Worm (Caenorhabditis elegans) whole organism, L3 larva: ENCODE results near the gene F47B8.18.

Experiments used
- R02D3.7 ChIP-seq: fragments of 150-350 bp; optimal IDR thresholded peaks from 2 replicates; lab custom pipeline; 2014; ENCODE audit warnings: missing biosample characterization, missing genetic modification characterization
- ZK546.5 ChIP-seq: sonication (generic microtip); optimal IDR thresholded peaks from 2 replicates; lab custom pipeline; 2017; ENCODE audit warnings: missing biosample characterization, missing genetic modification characterization
- aly-2 ChIP-seq: fragments of 150-350 bp; optimal IDR thresholded peaks from 2 replicates; lab custom pipeline; 2014; ENCODE audit warnings: missing biosample characterization, missing genetic modification characterization
- ama-1 ChIP-seq: fragments of 150-350 bp; optimal IDR thresholded peaks from 2 replicates; lab custom pipeline; 2018
- ceh-16 ChIP-seq: sonication (generic microtip); optimal IDR thresholded peaks from 2 replicates; lab custom pipeline; 2017; ENCODE audit warnings: missing biosample characterization, missing genetic modification characterization
- ceh-28 ChIP-seq: fragments of 150-350 bp; optimal IDR thresholded peaks from 2 replicates; lab custom pipeline; 2014; ENCODE audit warnings: missing biosample characterization, missing genetic modification reagents, missing genetic modification characterization
- ceh-82 ChIP-seq: fragments of 150-350 bp; optimal IDR thresholded peaks from 2 replicates; lab custom pipeline; 2014; ENCODE audit warnings: missing biosample characterization, missing genetic modification characterization
- ceh-9 ChIP-seq: sonication (generic microtip); optimal IDR thresholded peaks from 2 replicates; lab custom pipeline; 2018; ENCODE audit warnings: missing biosample characterization, missing genetic modification characterization
- daf-12 ChIP-seq: fragments of 150-350 bp; optimal IDR thresholded peaks from 2 replicates; lab custom pipeline; 2014; ENCODE audit warnings: missing biosample characterization, missing genetic modification reagents, missing genetic modification characterization
- egl-5 ChIP-seq: fragments of 150-350 bp; optimal IDR thresholded peaks from 2 replicates; lab custom pipeline; 2017; ENCODE audit warnings: missing biosample characterization, missing genetic modification reagents, missing genetic modification characterization, inconsistent platforms
- elt-1 ChIP-seq: fragments of 150-350 bp; optimal IDR thresholded peaks from 2 replicates; lab custom pipeline; 2014; ENCODE audit warnings: missing biosample characterization, missing genetic modification characterization
- elt-3 ChIP-seq, 3 experiments: fragments of 150-350 bp in 1 of 3; sonication (generic microtip) in 2 of 3; optimal IDR thresholded peaks; 2 replicates in 2 of 3; 4 replicates in 1 of 3; lab custom pipeline; 2014 to 2017; ENCODE audit warnings: missing biosample characterization in 3 of 3, missing genetic modification characterization in 3 of 3
- eor-1 ChIP-seq, 2 experiments: fragments of 150-350 bp; optimal IDR thresholded peaks; 2 replicates each; lab custom pipeline; 2014 to 2018; ENCODE audit warnings: missing biosample characterization in 2 of 2, missing genetic modification characterization in 2 of 2
- fkh-10 ChIP-seq: sonication (generic microtip); optimal IDR thresholded peaks from 2 replicates; lab custom pipeline; 2017; ENCODE audit warnings: missing biosample characterization, missing genetic modification reagents, missing genetic modification characterization
- fkh-2 ChIP-seq: fragments of 150-350 bp; optimal IDR thresholded peaks from 2 replicates; lab custom pipeline; 2014; ENCODE audit warnings: missing biosample characterization, missing genetic modification reagents, missing genetic modification characterization
- fos-1 ChIP-seq: fragments of 150-350 bp; optimal IDR thresholded peaks from 2 replicates; lab custom pipeline; 2014; ENCODE audit warnings: missing biosample characterization, missing genetic modification characterization
- hmg-11 ChIP-seq: sonication (generic microtip); optimal IDR thresholded peaks from 2 replicates; lab custom pipeline; 2016; ENCODE audit warnings: missing genetic modification characterization, missing compliant biosample characterization
- lin-39 ChIP-seq: fragments of 150-350 bp; optimal IDR thresholded peaks from 2 replicates; lab custom pipeline; 2018; ENCODE audit warnings: missing biosample characterization, missing genetic modification reagents, missing genetic modification characterization
- lsy-12 ChIP-seq: sonication (generic microtip); optimal IDR thresholded peaks from 2 replicates; lab custom pipeline; 2016; ENCODE audit warnings: mild to moderate bottlenecking, missing genetic modification characterization, missing compliant biosample characterization
- mml-1 ChIP-seq: fragments of 150-350 bp; sonication (generic microtip); optimal IDR thresholded peaks from 3 replicates; lab custom pipeline; 2014; ENCODE audit warnings: missing biosample characterization, missing genetic modification characterization
- nfya-1 ChIP-seq: sonication (generic microtip); optimal IDR thresholded peaks from 2 replicates; lab custom pipeline; 2017; ENCODE audit warnings: missing genetic modification characterization, mild to moderate bottlenecking, missing compliant biosample characterization, antibody characterized with exemption, moderate library complexity; ENCODE audit not compliant: insufficient read depth
- nhr-11 ChIP-seq: fragments of 150-350 bp; optimal IDR thresholded peaks from 2 replicates; lab custom pipeline; 2014; ENCODE audit warnings: missing biosample characterization, missing genetic modification characterization
- nhr-12 ChIP-seq: fragments of 150-350 bp; optimal IDR thresholded peaks from 2 replicates; lab custom pipeline; 2014; ENCODE audit warnings: missing biosample characterization, missing genetic modification characterization
- nhr-23 ChIP-seq: fragments of 150-350 bp; optimal IDR thresholded peaks from 2 replicates; lab custom pipeline; 2014; ENCODE audit warnings: missing biosample characterization, missing genetic modification reagents, missing genetic modification characterization
- nhr-25 ChIP-seq: sonication (generic microtip); optimal IDR thresholded peaks from 2 replicates; lab custom pipeline; 2017; ENCODE audit warnings: missing biosample characterization, missing genetic modification characterization
- nhr-28 ChIP-seq: fragments of 150-350 bp; optimal IDR thresholded peaks from 2 replicates; lab custom pipeline; 2014; ENCODE audit warnings: missing biosample characterization, missing genetic modification characterization
- nhr-43 ChIP-seq: sonication (generic microtip); optimal IDR thresholded peaks from 2 replicates; lab custom pipeline; 2016; ENCODE audit warnings: mild to moderate bottlenecking, missing genetic modification characterization, missing compliant biosample characterization; ENCODE audit not compliant: poor library complexity, severe bottlenecking
- nhr-67 ChIP-seq: fragments of 150-350 bp; optimal IDR thresholded peaks from 2 replicates; lab custom pipeline; 2014; ENCODE audit warnings: missing biosample characterization, missing genetic modification characterization
- nhr-77 ChIP-seq: fragments of 150-350 bp; optimal IDR thresholded peaks from 2 replicates; lab custom pipeline; 2014; ENCODE audit warnings: missing biosample characterization, missing genetic modification characterization
- pha-4 ChIP-seq: fragments of 150-350 bp; optimal IDR thresholded peaks from 2 replicates; lab custom pipeline; 2014; ENCODE audit warnings: missing biosample characterization, missing genetic modification reagents, missing genetic modification characterization
- pqm-1 ChIP-seq: fragments of 150-350 bp; optimal IDR thresholded peaks from 2 replicates; lab custom pipeline; 2017; ENCODE audit warnings: missing biosample characterization, missing genetic modification characterization, inconsistent platforms
- sea-2 ChIP-seq: fragments of 150-350 bp; sonication (generic microtip); optimal IDR thresholded peaks from 4 replicates; lab custom pipeline; 2014; ENCODE audit warnings: missing biosample characterization, missing genetic modification reagents, missing genetic modification characterization
- snpc-4 ChIP-seq: fragments of 150-350 bp; optimal IDR thresholded peaks from 2 replicates; lab custom pipeline; 2014; ENCODE audit warnings: missing biosample characterization, missing genetic modification characterization
- tbx-2 ChIP-seq: sonication (generic microtip); optimal IDR thresholded peaks from 2 replicates; lab custom pipeline; 2016; ENCODE audit warnings: mild to moderate bottlenecking, missing genetic modification characterization, missing compliant biosample characterization
- unc-39 ChIP-seq: sonication (generic microtip); optimal IDR thresholded peaks from 4 replicates; lab custom pipeline; 2017; ENCODE audit warnings: missing biosample characterization, missing genetic modification characterization
- ztf-11 ChIP-seq: fragments of 150-350 bp; optimal IDR thresholded peaks from 2 replicates; lab custom pipeline; 2014; ENCODE audit warnings: missing biosample characterization, missing genetic modification characterization
- ztf-4 ChIP-seq: fragments of 150-350 bp; optimal IDR thresholded peaks from 2 replicates; lab custom pipeline; 2014; ENCODE audit warnings: missing biosample characterization, missing genetic modification characterization

F47B8.18 gene

DNA sequence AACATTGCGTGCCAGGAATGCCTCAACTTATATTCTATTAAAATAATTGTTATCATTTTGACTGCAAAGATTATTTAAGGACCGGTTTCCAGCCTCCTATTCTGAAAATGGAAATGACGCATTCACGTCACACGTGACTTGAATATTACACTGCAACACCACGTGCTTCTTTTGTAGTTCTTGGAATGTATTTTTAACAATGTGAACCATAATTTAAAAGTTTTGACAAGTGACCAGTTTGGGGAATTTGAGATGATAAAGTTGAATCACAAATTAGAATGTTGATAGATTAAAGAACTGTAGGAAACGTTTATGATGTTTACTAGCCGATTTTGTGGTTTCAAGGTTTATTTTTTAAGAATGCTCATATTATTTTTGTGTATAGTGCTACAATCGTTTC, 16.4 kb upstream of the F47B8.18 start, which contains the start of gene F47B8.10:
Gene F47B8.10 (plus strand): TSS at position 301 of the 400 bp plus-strand sequence.
- TF ChIP-seq lsy-12 (tag; lab: Kevin White, UChicago) (no peak), elt-1 (no peak), snpc-4 (tag; lab: Kevin White, UChicago) (no peak), nfya-1 (tag; lab: Kevin White, UChicago) (no peak), R02D3.7 (tag; lab: Kevin White, UChicago) (no peak), tbx-2 (tag; lab: Kevin White, UChicago) (no peak), ceh-82 (tag; lab: Kevin White, UChicago) (no peak), nhr-12 (no peak), ceh-9 (tag; lab: Kevin White, UChicago) (no peak), fkh-2 (tag; lab: Kevin White, UChicago) (no peak), ceh-16 (tag; lab: Kevin White, UChicago) (no peak), nhr-43 (no peak), eor-1 (tag; optimal IDR thresholded peaks at IDR 0.05; lab: Kevin White, UChicago) (no peak), mml-1 (tag; lab: Kevin White, UChicago) (no peak), hmg-11 (tag; lab: Kevin White, UChicago) (no peak), sea-2 (no peak), ZK546.5 (tag; lab: Kevin White, UChicago) (no peak)

DNA sequence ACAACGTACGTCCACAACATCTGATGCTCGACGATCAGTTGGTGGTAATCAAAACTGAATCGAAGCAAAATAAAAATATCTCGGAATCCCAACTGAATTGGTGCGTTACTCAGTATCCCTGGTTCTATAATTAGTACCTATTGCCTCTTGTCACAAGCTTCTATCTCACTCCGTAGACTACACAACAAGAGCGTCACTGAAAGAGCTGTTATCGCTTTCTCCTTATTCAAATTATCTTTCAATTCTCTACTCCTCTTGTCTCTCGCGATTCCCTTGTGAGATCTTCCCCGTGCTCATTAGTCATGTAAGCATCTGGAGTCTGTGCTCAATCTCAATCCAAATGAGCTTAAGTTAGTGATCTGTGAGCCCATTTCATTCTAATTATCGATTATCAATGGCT, 11.4 kb upstream of the F47B8.18 start, which contains the start of gene srm-6:
Gene srm-6 (plus strand): TSS at position 301 of the 400 bp plus-strand sequence.
- TF ChIP-seq fkh-2 (tag; lab: Kevin White, UChicago) (no peak), nhr-25 (no peak), pha-4 (tag; lab: Kevin White, UChicago) (no peak), ztf-4 (tag; lab: Kevin White, UChicago) (no peak), ceh-82 (tag; lab: Kevin White, UChicago) (no peak), fos-1 (no peak), pqm-1 (tag; lab: Kevin White, UChicago) (no peak), fkh-10 (no peak)

DNA sequence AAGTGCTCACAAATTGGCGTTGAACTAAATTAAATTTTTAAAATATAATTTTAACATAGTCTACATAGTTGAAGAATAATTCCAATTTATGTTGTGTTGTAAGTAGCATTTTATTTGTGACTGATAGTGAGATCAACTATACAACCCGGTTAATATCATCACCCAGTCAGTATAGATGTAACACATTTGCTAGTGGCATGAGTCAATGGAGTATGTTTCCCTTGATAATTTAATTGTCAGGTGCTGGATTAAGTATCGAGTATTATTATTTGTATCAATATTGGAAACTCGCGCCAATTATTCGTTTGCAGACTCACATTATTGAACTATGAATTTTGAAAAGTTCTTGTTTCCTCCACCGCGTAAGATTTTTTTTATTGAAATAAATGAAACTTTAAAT, 9.6 kb upstream of the F47B8.18 start, which contains the start of gene srm-5:
Gene srm-5 (plus strand): TSS at position 301 of the 400 bp plus-strand sequence.
- no peak for TF ChIP-seq nhr-28 (tag; lab: Kevin White, UChicago)
- TF ChIP-seq, all 47 proteins: peak for 0

DNA sequence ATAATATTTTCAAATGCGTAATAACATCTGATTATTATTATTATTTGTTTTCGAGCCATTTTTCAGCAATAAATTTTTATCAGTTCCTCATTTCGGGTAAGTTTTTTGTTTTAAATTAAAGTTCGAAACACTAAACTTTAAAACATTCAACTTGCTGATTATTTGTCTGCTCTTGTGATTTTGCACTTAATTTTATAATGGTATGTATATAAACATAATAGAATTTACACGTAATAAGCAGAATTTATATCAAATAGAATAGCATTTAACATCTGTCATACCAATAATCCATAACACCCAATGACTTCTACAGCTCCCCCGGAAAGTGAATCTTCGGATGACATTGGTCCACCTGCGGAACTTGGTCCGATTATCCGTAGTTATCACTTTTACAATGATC, 7.9 kb upstream of the F47B8.18 start, which contains the start of gene srm-4:
Gene srm-4 (plus strand): TSS at position 301 of the 400 bp plus-strand sequence.
- TF ChIP-seq elt-3 (tag; optimal IDR thresholded peaks at IDR 0.05; lab: Kevin White, UChicago) = no peak
- no peak for TF ChIP-seq unc-39 (tag; lab: Kevin White, UChicago)
- TF ChIP-seq daf-12 (tag; lab: Kevin White, UChicago) = no peak
- no peak for TF ChIP-seq ceh-28
- TF ChIP-seq nhr-23 (tag; lab: Kevin White, UChicago) = no peak
- no peak for TF ChIP-seq lin-39 (tag; lab: Kevin White, UChicago)
- TF ChIP-seq mml-1 (tag; lab: Kevin White, UChicago) = no peak

DNA sequence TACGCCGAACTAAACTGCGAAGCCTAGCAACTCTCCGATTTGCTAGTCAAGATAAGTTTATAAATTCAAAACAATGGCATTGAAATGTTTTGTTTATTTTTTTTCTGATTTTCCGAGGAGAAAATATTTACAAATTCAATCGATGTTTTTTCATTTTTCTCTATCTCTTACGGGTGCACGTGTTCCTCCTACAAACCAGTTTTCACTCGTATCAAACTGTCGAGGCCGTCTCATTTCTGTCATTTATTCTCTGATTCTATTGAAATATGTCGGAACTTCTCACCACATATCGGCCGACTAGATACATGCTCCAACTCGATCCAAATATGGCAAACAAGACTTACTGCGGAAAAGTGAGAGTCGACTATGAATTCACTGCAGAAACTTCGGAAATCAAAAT, 6.2 kb upstream of the F47B8.18 start, which contains the start of gene F47B8.8:
Gene F47B8.8 (plus strand): TSS at position 257 of the 400 bp plus-strand sequence.
- no peak for TF ChIP-seq aly-2 (tag; lab: Kevin White, UChicago)
- peak; percentile 4 for TF ChIP-seq nhr-25

DNA sequence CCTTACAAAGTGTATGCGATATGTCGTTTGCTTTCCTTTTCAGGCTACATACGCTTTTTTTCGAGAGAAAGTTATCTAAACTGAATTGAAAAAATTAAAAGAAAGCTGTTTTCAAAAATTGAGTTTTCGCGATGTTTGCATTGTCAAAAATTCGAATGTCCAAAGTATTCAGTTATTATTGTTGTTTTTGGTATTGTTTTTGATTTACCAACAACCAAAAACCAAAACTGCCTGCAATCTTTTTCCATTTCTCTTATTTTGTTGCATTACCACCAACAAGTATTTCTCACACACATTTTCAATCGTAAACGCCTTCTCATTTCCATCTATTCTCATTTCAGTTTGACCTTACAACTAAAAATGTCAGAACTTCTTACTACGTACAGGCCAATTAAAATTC, 3.5 kb upstream of the F47B8.18 start, which contains the start of gene pepm-1:
Gene pepm-1 (plus strand): TSS at position 301 of the 400 bp plus-strand sequence.
- no peak for TF ChIP-seq ama-1 (lab: Kevin White, UChicago)
- TF ChIP-seq pqm-1 (tag; lab: Kevin White, UChicago) = no peak
- no peak for TF ChIP-seq nhr-11 (tag; lab: Kevin White, UChicago)
- no peak for TF ChIP-seq daf-12 (tag; lab: Kevin White, UChicago)
- no peak for TF ChIP-seq fkh-2 (tag; lab: Kevin White, UChicago)
- TF ChIP-seq ztf-11 (tag; lab: Kevin White, UChicago) = no peak
- TF ChIP-seq ztf-4 (tag; lab: Kevin White, UChicago) = no peak
- no peak for TF ChIP-seq nhr-67 (tag; lab: Kevin White, UChicago)
- TF ChIP-seq nhr-25 = no peak
- TF ChIP-seq nfya-1 (tag; lab: Kevin White, UChicago) = no peak
- no peak for TF ChIP-seq egl-5 (tag; lab: Kevin White, UChicago)
- no peak for TF ChIP-seq nhr-77 (tag; lab: Kevin White, UChicago)
- TF ChIP-seq elt-1 = no peak
- no peak for TF ChIP-seq ceh-16 (tag; lab: Kevin White, UChicago)
